Fruit fly (Drosophila melanogaster): ENCODE measurements around the gene Axn.
A peak's percentile ranks its signal among the peaks of the same experiment; 100 is the strongest.

Gene Axn

dm6 chr3R:30012602-30013489, 9.8 kb upstream of the Axn start (continued):
- TF ChIP-seq CG7839 (tag; optimal IDR thresholded peaks at IDR 0.05), result peak; percentile 6
- peak; percentile 20 for TF ChIP-seq Vsx1 (GFP tag; optimal IDR thresholded peaks at IDR 0.05)
- peak; percentile 46 for TF ChIP-seq Meics (GFP tag; optimal IDR thresholded peaks at IDR 0.05)
- 0 out of 2 replicates have a peak, but pooled peaks have one; percentile 11 for TF ChIP-seq toy (GFP tag; IDR thresholded peaks at IDR 0.05)
- TF ChIP-seq D19B (GFP tag; optimal IDR thresholded peaks at IDR 0.05), result peak; percentile 9
- TF ChIP-seq CG33213 (GFP tag; optimal IDR thresholded peaks at IDR 0.05), result no peak
- peak; percentile 27; the same call in 1 of the 2 replicates for TF ChIP-seq CG9215 (GFP tag; IDR thresholded peaks at IDR 0.05)
- TF ChIP-seq H15 (GFP tag; IDR thresholded peaks at IDR 0.05), result no peak
- no peak for TF ChIP-seq CG11723 (GFP tag; optimal IDR thresholded peaks at IDR 0.05)
- TF ChIP-seq org-1 (GFP tag; optimal IDR thresholded peaks at IDR 0.05), result no peak
- no peak for TF ChIP-seq NK7.1 (GFP tag; optimal IDR thresholded peaks at IDR 0.05)
- TF ChIP-seq Rfx (GFP tag; IDR thresholded peaks at IDR 0.05), result peak; percentile 65
- TF ChIP-seq CG4424 (GFP tag; optimal IDR thresholded peaks at IDR 0.05), result no peak
- no peak for TF ChIP-seq CkIIα-i1 (GFP tag; IDR thresholded peaks at IDR 0.05)
- TF ChIP-seq otp (GFP tag; IDR thresholded peaks at IDR 0.05), result peak; percentile 42; the same call in 1 of the 3 replicates
- TF ChIP-seq YL-1 (GFP tag; optimal IDR thresholded peaks at IDR 0.05), result peak; percentile 17
- peak; percentile 38 for TF ChIP-seq CG15514 (GFP tag; optimal IDR thresholded peaks at IDR 0.05)
- no peak for TF ChIP-seq CG3838 (GFP tag; optimal IDR thresholded peaks at IDR 0.05)
- TF ChIP-seq lov (optimal IDR thresholded peaks at IDR 0.05), result no peak
- no peak for TF ChIP-seq lov (GFP tag; IDR thresholded peaks at IDR 0.05)
- TF ChIP-seq CG10431 (GFP tag; optimal IDR thresholded peaks at IDR 0.05), result no peak
- TF ChIP-seq HLH4C (GFP tag; IDR thresholded peaks at IDR 0.05; ENCODE audit: partially characterized antibody), result no peak
- TF ChIP-seq Pdp1 (GFP tag; optimal IDR thresholded peaks at IDR 0.05), result peak in 1 of 2 experiments; percentile 88
- TF ChIP-seq Hr39 (optimal IDR thresholded peaks at IDR 0.05), result no peak
- TF ChIP-seq Dek (tag; optimal IDR thresholded peaks at IDR 0.05), result peak; percentile 20
- TF ChIP-seq p53 (GFP tag; optimal IDR thresholded peaks at IDR 0.05), result no peak
- TF ChIP-seq CG30431 (GFP tag; optimal IDR thresholded peaks at IDR 0.05), result no peak
- no peak for TF ChIP-seq CG13775 (GFP tag; optimal IDR thresholded peaks at IDR 0.05)
- no peak for TF ChIP-seq phol (tag; optimal IDR thresholded peaks at IDR 0.05)
- peak; percentile 67 for TF ChIP-seq CG18599 (GFP tag; optimal IDR thresholded peaks at IDR 0.05)
- TF ChIP-seq Nf-YC (tag; optimal IDR thresholded peaks at IDR 0.05), result no peak
- no peak for TF ChIP-seq fd102C (GFP tag; optimal IDR thresholded peaks at IDR 0.05)
- no peak for TF ChIP-seq CG12219 (GFP tag; optimal IDR thresholded peaks at IDR 0.05)
- TF ChIP-seq vvl (GFP tag; IDR thresholded peaks at IDR 0.05), result no peak
- no peak for TF ChIP-seq CG14710 (tag; optimal IDR thresholded peaks at IDR 0.05)
- 0 out of 2 replicates have a peak, but pooled peaks have one; percentile 5 for TF ChIP-seq Xrp1 (GFP tag; IDR thresholded peaks at IDR 0.05)
- TF ChIP-seq CG32772 (GFP tag; IDR thresholded peaks at IDR 0.05), result 0 out of 2 replicates have a peak, but pooled peaks have one; percentile 16
- TF ChIP-seq ttk (GFP tag; IDR thresholded peaks at IDR 0.05), result 0 out of 2 replicates have a peak, but pooled peaks have one; percentile 9
- TF ChIP-seq crc (GFP tag; optimal IDR thresholded peaks at IDR 0.05), result no peak
- TF ChIP-seq CG7987 (GFP tag; optimal IDR thresholded peaks at IDR 0.05), result no peak
- peak; percentile 71 for TF ChIP-seq grn (GFP tag; optimal IDR thresholded peaks at IDR 0.05)
- TF ChIP-seq Usf (GFP tag; optimal IDR thresholded peaks at IDR 0.05), result no peak
- TF ChIP-seq Ptx1 (GFP tag; IDR thresholded peaks at IDR 0.05), result 0 out of 2 replicates have a peak, but pooled peaks have one; percentile 32
- TF ChIP-seq CG11696 (GFP tag; IDR thresholded peaks at IDR 0.05), result no peak
- TF ChIP-seq Stat92E (GFP tag; optimal IDR thresholded peaks at IDR 0.05), result no peak
- TF ChIP-seq CG10147 (GFP tag; optimal IDR thresholded peaks at IDR 0.05), result no peak
- TF ChIP-seq zfh1 (GFP tag; IDR thresholded peaks at IDR 0.05), result no peak
- no peak for TF ChIP-seq Atf-2 (GFP tag; optimal IDR thresholded peaks at IDR 0.05)
- TF ChIP-seq CG12391 (tag; optimal IDR thresholded peaks at IDR 0.05), result no peak

Measured in whole organism, embryonic.